Comparison of ENCODE assay signal across 2 fruit fly cellular contexts in the genomic region with DNA sequence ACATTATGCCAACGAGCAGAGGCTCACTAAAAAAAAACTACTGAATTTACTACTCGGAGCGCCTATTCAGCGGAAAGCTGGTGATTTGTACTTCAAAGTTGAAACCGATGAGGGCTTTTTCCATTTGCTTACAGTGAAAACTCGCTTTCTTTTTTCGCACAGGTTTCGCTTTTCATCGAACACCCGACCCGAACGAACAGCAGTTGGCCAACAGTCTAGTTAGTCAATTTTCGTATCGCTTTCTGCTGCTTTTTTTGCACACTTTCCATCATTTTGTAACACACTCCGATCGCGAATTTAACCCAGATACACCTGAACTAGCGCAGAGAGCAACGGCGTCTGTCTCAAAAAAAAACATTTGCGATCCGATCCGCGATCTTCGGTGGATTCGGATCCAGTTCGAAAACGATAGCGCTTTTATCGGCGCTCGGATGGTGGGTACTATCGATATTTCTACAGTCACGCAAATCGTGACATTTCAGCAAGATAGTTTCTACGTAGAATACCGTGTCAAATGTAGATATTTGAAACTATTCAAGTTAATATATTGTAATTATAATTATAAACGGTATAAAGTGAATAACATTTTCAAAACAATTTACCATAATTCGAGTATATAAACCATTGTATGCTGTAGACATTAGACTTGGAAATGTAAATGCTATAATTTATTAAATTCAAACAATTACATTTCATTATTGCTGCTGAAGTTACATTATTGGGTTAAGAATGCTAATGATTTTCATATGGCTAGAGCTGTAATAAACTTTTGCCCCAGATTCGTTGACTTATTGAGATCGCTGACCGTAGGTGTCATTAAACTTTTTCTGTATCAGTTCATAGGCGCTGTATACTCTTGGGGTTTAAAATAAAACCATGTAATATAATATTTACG.
TF ChIP-seq lines count a peak whose summit lies in the region.

TSS of gene CG5346 (minus strand) at position 400 of the 895 bp plus-strand sequence.

TF ChIP-seq in whole organism, embryonic, 481 proteins besides CTCF, POLR2A, EP300 and RAD21 (continued from another document and continues in another):
- TF ChIP-seq nerfin-2 (GFP tag; IDR thresholded peaks at IDR 0.05; lab: Robert Waterston, UW; ENCODE audit: partially characterized antibody) (peak; percentile 78), CG12299 (tag; optimal IDR thresholded peaks at IDR 0.05; lab: Kevin White, UChicago) (no peak), ERR (GFP tag; optimal IDR thresholded peaks at IDR 0.05; lab: Kevin White, UChicago) (no peak), nom (GFP tag; optimal IDR thresholded peaks at IDR 0.05; lab: Kevin White, UChicago) (no peak), ewg (GFP tag; optimal IDR thresholded peaks at IDR 0.05; lab: Kevin White, UChicago) (no peak), zf30C (GFP tag; optimal IDR thresholded peaks at IDR 0.05; lab: Kevin White, UChicago) (no peak), bsh (GFP tag; optimal IDR thresholded peaks at IDR 0.05; lab: Kevin White, UChicago) (peak in 1 of 2 experiments; percentile 31), Elba2 (GFP tag; optimal IDR thresholded peaks at IDR 0.05; lab: Kevin White, UChicago) (no peak), ash1 (GFP tag; optimal IDR thresholded peaks at IDR 0.05; lab: Kevin White, UChicago) (no peak), en (GFP tag; optimal IDR thresholded peaks at IDR 0.05; lab: Kevin White, UChicago) (no peak), vvl (GFP tag; IDR thresholded peaks at IDR 0.05; lab: Robert Waterston, UW) (no peak), Dip3 (GFP tag; optimal IDR thresholded peaks at IDR 0.05; lab: Kevin White, UChicago) (no peak), CG17186 (GFP tag; optimal IDR thresholded peaks at IDR 0.05; lab: Kevin White, UChicago) (no peak), CG42726 (GFP tag; IDR thresholded peaks at IDR 0.05; lab: Robert Waterston, UW; ENCODE audit: partially characterized antibody) (peak; percentile 84), CG14441 (GFP tag; IDR thresholded peaks at IDR 0.05; lab: Robert Waterston, UW) (no peak), Nf-YC (tag; optimal IDR thresholded peaks at IDR 0.05; lab: Kevin White, UChicago) (no peak), HHEX (GFP tag; optimal IDR thresholded peaks at IDR 0.05; lab: Kevin White, UChicago) (no peak), Blimp-1 (GFP tag; optimal IDR thresholded peaks at IDR 0.05; lab: Kevin White, UChicago) (peak; percentile 33), CG8944 (GFP tag; optimal IDR thresholded peaks at IDR 0.05; lab: Kevin White, UChicago) (no peak), CG2889 (GFP tag; IDR thresholded peaks at IDR 0.05; lab: Robert Waterston, UW) (no peak), CG17359 (tag; optimal IDR thresholded peaks at IDR 0.05; lab: Kevin White, UChicago) (no peak), CG4328 (GFP tag; optimal IDR thresholded peaks at IDR 0.05; lab: Kevin White, UChicago) (no peak), Ravus (GFP tag; IDR thresholded peaks at IDR 0.05; lab: Robert Waterston, UW) (no peak), GATAe (GFP tag; conservative IDR thresholded peaks at IDR 0.05; lab: Robert Waterston, UW) (no peak), sim (GFP tag; IDR thresholded peaks at IDR 0.05; lab: Robert Waterston, UW) (no peak), CG11456 (GFP tag; IDR thresholded peaks at IDR 0.05; lab: Robert Waterston, UW) (no peak), CG18476 (GFP tag; optimal IDR thresholded peaks at IDR 0.05; lab: Kevin White, UChicago) (no peak), CG6791 (GFP tag; IDR thresholded peaks at IDR 0.05; lab: Robert Waterston, UW; ENCODE audit: partially characterized antibody) (peak; percentile 83), Scr (GFP tag; IDR thresholded peaks at IDR 0.05; lab: Robert Waterston, UW; ENCODE audit: partially characterized antibody) (peak; percentile 84), CG10209 (GFP tag; optimal IDR thresholded peaks at IDR 0.05; lab: Kevin White, UChicago) (no peak), crol (GFP tag; IDR thresholded peaks at IDR 0.05; lab: Robert Waterston, UW) (peak; percentile 16), Dll (GFP tag; IDR thresholded peaks at IDR 0.05; lab: Robert Waterston, UW; ENCODE audit: partially characterized antibody) (peak; percentile 85), Deaf1 (tag; optimal IDR thresholded peaks at IDR 0.05; lab: Kevin White, UChicago) (peak; percentile 55), CG2712 (tag; optimal IDR thresholded peaks at IDR 0.05; lab: Kevin White, UChicago) (no peak), CG4282 (GFP tag; optimal IDR thresholded peaks at IDR 0.05; lab: Kevin White, UChicago) (no peak), CG10431 (GFP tag; optimal IDR thresholded peaks at IDR 0.05; lab: Kevin White, UChicago) (no peak), Stat92E (GFP tag; optimal IDR thresholded peaks at IDR 0.05; lab: Kevin White, UChicago) (no peak), Atf6 (GFP tag; IDR thresholded peaks at IDR 0.05; lab: Robert Waterston, UW) (no peak), ara (GFP tag; IDR thresholded peaks at IDR 0.05; lab: Robert Waterston, UW) (no peak), Hr78 (GFP tag; optimal IDR thresholded peaks at IDR 0.05; lab: Kevin White, UChicago) (no peak), chinmo (GFP tag; IDR thresholded peaks at IDR 0.05; lab: Robert Waterston, UW; ENCODE audit: partially characterized antibody) (peak; percentile 80; the same call in 1 of the 4 replicates), CG14860 (GFP tag; IDR thresholded peaks at IDR 0.05; lab: Robert Waterston, UW; ENCODE audit: partially characterized antibody) (peak; percentile 84), CG2120 (GFP tag; optimal IDR thresholded peaks at IDR 0.05; lab: Kevin White, UChicago) (no peak), CG32772 (GFP tag; IDR thresholded peaks at IDR 0.05; lab: Robert Waterston, UW) (peak; percentile 49), CG7786 (GFP tag; optimal IDR thresholded peaks at IDR 0.05; lab: Kevin White, UChicago) (no peak), nau (GFP tag; optimal IDR thresholded peaks at IDR 0.05; lab: Kevin White, UChicago) (no peak), h (optimal IDR thresholded peaks at IDR 0.05; lab: Kevin White, UChicago) (no peak), slbo (GFP tag; IDR thresholded peaks at IDR 0.05; lab: Robert Waterston, UW) (no peak; the same call in 1 of the 2 replicates), CG11695 (GFP tag; IDR thresholded peaks at IDR 0.05; lab: Robert Waterston, UW) (no peak), HmgZ (tag; optimal IDR thresholded peaks at IDR 0.05; lab: Kevin White, UChicago) (peak; percentile 44), vnd (GFP tag; IDR thresholded peaks at IDR 0.05; lab: Robert Waterston, UW; ENCODE audit: partially characterized antibody) (peak; percentile 81), toy (GFP tag; IDR thresholded peaks at IDR 0.05; lab: Robert Waterston, UW) (no peak), vfl (GFP tag; optimal IDR thresholded peaks at IDR 0.05; lab: Kevin White, UChicago) (no peak), Drgx (GFP tag; IDR thresholded peaks at IDR 0.05; lab: Robert Waterston, UW) (no peak; the same call in 1 of the 2 replicates), CG8359 (GFP tag; optimal IDR thresholded peaks at IDR 0.05; lab: Kevin White, UChicago; ENCODE audit: borderline replicate concordance) (no peak), CG7928 (GFP tag; optimal IDR thresholded peaks at IDR 0.05; lab: Kevin White, UChicago) (no peak), hkb (optimal IDR thresholded peaks at IDR 0.05; lab: Kevin White, UChicago) (no peak), hkb (GFP tag; IDR thresholded peaks at IDR 0.05; lab: Robert Waterston, UW) (no peak), Gug (GFP tag; IDR thresholded peaks at IDR 0.05; lab: Robert Waterston, UW) (no peak), Dref (GFP tag; IDR thresholded peaks at IDR 0.05; lab: Robert Waterston, UW) (peak; percentile 91), danr (GFP tag; IDR thresholded peaks at IDR 0.05; lab: Robert Waterston, UW) (no peak)

TF ChIP-seq in whole organism, prepupa, 60 proteins besides CTCF, POLR2A, EP300 and RAD21 (continued from another document):
- no peak for TF ChIP-seq CG8632 (GFP tag; optimal IDR thresholded peaks at IDR 0.05; lab: Kevin White, UChicago)
- no peak for TF ChIP-seq OdsH (GFP tag; optimal IDR thresholded peaks at IDR 0.05; lab: Kevin White, UChicago)
- TF ChIP-seq CG15336 (GFP tag; IDR thresholded peaks at IDR 0.05; lab: Robert Waterston, UW) = no peak; the same call in 1 of the 2 replicates
- no peak for TF ChIP-seq CG6792 (GFP tag; optimal IDR thresholded peaks at IDR 0.05; lab: Kevin White, UChicago)
- TF ChIP-seq Blimp-1 (GFP tag; optimal IDR thresholded peaks at IDR 0.05; lab: Kevin White, UChicago) = peak; percentile 27
- no peak for TF ChIP-seq Sox14 (GFP tag; optimal IDR thresholded peaks at IDR 0.05; lab: Kevin White, UChicago)
- no peak for TF ChIP-seq spab (GFP tag; optimal IDR thresholded peaks at IDR 0.05; lab: Kevin White, UChicago)
- no peak for TF ChIP-seq Hr38 (GFP tag; optimal IDR thresholded peaks at IDR 0.05; lab: Kevin White, UChicago)
- no peak for TF ChIP-seq CG3032 (tag; optimal IDR thresholded peaks at IDR 0.05; lab: Kevin White, UChicago)
- no peak for TF ChIP-seq Hr4 (GFP tag; optimal IDR thresholded peaks at IDR 0.05; lab: Kevin White, UChicago)
- no peak for TF ChIP-seq fd59A (GFP tag; optimal IDR thresholded peaks at IDR 0.05; lab: Kevin White, UChicago)
TF ChIP-seq in whole organism, prepupa: peak in this region for 15.
